Fruit fly (Drosophila melanogaster): ENCODE measurements around the gene MED30.

DNA sequence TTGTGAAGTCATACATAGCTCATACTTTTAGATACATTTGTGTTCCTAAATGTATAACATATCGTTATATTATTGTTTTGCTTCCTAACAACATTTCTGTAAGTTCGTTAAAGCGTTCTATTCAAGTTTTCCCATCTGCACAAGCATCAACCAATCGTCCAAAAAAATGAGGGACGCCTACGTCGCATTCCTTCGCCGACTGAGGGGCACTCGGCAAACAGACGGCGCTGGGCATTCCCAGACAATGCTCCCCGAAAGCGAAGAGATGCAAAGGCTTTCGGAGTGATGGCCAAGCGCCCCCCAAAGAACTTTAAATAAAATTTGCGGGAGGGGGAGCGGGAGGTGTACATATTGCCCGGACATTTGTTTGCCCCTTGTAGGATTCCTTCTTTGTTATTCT, 43.1 kb downstream of the MED30 start:
- TF ChIP-seq CG8119 (GFP tag; IDR thresholded peaks at IDR 0.05) (no peak), CG11294 (GFP tag; IDR thresholded peaks at IDR 0.05) (no peak), CG10669 (GFP tag; optimal IDR thresholded peaks at IDR 0.05) (no peak), Ets21C (GFP tag; optimal IDR thresholded peaks at IDR 0.05) (no peak), Ets96B (tag; optimal IDR thresholded peaks at IDR 0.05) (no peak)

Data from whole organism, prepupa.